Fruit fly (Drosophila melanogaster): ENCODE data around the gene Meics.

Meics gene

dm6 chr3L:14001658-14002523 lies 37.4 kb upstream of the Meics start, which contains the start of the genes Nprl3 and upSET (continued):
- TF ChIP-seq unpg (GFP tag; optimal IDR thresholded peaks at IDR 0.05): peak; percentile 6
- TF ChIP-seq Hr3 (GFP tag; optimal IDR thresholded peaks at IDR 0.05): no peak
- TF ChIP-seq CG17328 (GFP tag; IDR thresholded peaks at IDR 0.05): no peak
- TF ChIP-seq HmgD (GFP tag; optimal IDR thresholded peaks at IDR 0.05): peak; percentile 9
- TF ChIP-seq ara (GFP tag; IDR thresholded peaks at IDR 0.05): no peak
- TF ChIP-seq CG1024 (GFP tag; IDR thresholded peaks at IDR 0.05): no peak
- peak; percentile 38 for TF ChIP-seq sqz (GFP tag; optimal IDR thresholded peaks at IDR 0.05)
- peak; percentile 79 for TF ChIP-seq HLH4C (GFP tag; IDR thresholded peaks at IDR 0.05; ENCODE audit: partially characterized antibody)
- peak; percentile 17; the same call in 1 of the 2 replicates for TF ChIP-seq CG9932 (GFP tag; IDR thresholded peaks at IDR 0.05)
- TF ChIP-seq zen (tag; optimal IDR thresholded peaks at IDR 0.05): peak; percentile 55
- TF ChIP-seq CG16813 (GFP tag; IDR thresholded peaks at IDR 0.05; ENCODE audit: partially characterized antibody): peak; percentile 91
- TF ChIP-seq CG30020 (tag; optimal IDR thresholded peaks at IDR 0.05): peak; percentile 59
- TF ChIP-seq tin (GFP tag; optimal IDR thresholded peaks at IDR 0.05): no peak
- peak in 1 of 2 experiments; percentile 2 for TF ChIP-seq Hr78 (GFP tag; optimal IDR thresholded peaks at IDR 0.05)
- TF ChIP-seq CG17186 (GFP tag; optimal IDR thresholded peaks at IDR 0.05): no peak
- TF ChIP-seq CG2678 (tag; optimal IDR thresholded peaks at IDR 0.05): peak; percentile 14
- TF ChIP-seq phol (tag; optimal IDR thresholded peaks at IDR 0.05): peak; percentile 52
- peak; percentile 44; the same call in 1 of the 2 replicates for TF ChIP-seq CG3847 (GFP tag; IDR thresholded peaks at IDR 0.05)
- TF ChIP-seq CG3281 (GFP tag; optimal IDR thresholded peaks at IDR 0.05): no peak
- TF ChIP-seq knrl (GFP tag; IDR thresholded peaks at IDR 0.05; ENCODE audit: partially characterized antibody): peak; percentile 90; the same call in 2 of the 3 replicates
- TF ChIP-seq CG12659 (GFP tag; optimal IDR thresholded peaks at IDR 0.05): peak; percentile 53
- peak; percentile 80 for TF ChIP-seq Doc3 (GFP tag; IDR thresholded peaks at IDR 0.05; ENCODE audit: partially characterized antibody)
- TF ChIP-seq CG12071 (GFP tag; optimal IDR thresholded peaks at IDR 0.05): no peak
- TF ChIP-seq pho (GFP tag; optimal IDR thresholded peaks at IDR 0.05): peak; percentile 16
- TF ChIP-seq wdn (GFP tag; IDR thresholded peaks at IDR 0.05): no peak
- peak; percentile 46 for TF ChIP-seq CG17829 (tag; optimal IDR thresholded peaks at IDR 0.05)
- TF ChIP-seq Sox102F (GFP tag; optimal IDR thresholded peaks at IDR 0.05): no peak
- TF ChIP-seq Nf-YC (tag; optimal IDR thresholded peaks at IDR 0.05): peak; percentile 60
- no peak for TF ChIP-seq CG11398 (GFP tag; optimal IDR thresholded peaks at IDR 0.05)
- TF ChIP-seq chinmo (GFP tag; IDR thresholded peaks at IDR 0.05; ENCODE audit: partially characterized antibody): peak; percentile 71; the same call in 1 of the 4 replicates
- TF ChIP-seq CG11247 (GFP tag; IDR thresholded peaks at IDR 0.05): no peak
- peak; percentile 63 for TF ChIP-seq CG1832 (GFP tag; optimal IDR thresholded peaks at IDR 0.05)
- TF ChIP-seq CG2116 (GFP tag; optimal IDR thresholded peaks at IDR 0.05): peak; percentile 66
- peak; percentile 93 for TF ChIP-seq CG7928 (GFP tag; optimal IDR thresholded peaks at IDR 0.05)
- TF ChIP-seq vvl (GFP tag; IDR thresholded peaks at IDR 0.05): 0 out of 2 replicates have a peak, but pooled peaks have one; percentile 2
- TF ChIP-seq Optix (GFP tag; IDR thresholded peaks at IDR 0.05): no peak
- peak; percentile 34 for TF ChIP-seq Hmr (GFP tag; optimal IDR thresholded peaks at IDR 0.05)
- no peak for TF ChIP-seq rib (GFP tag; IDR thresholded peaks at IDR 0.05)
- TF ChIP-seq Dll (GFP tag; IDR thresholded peaks at IDR 0.05; ENCODE audit: partially characterized antibody): peak; percentile 90
- TF ChIP-seq CTCF (GFP tag; optimal IDR thresholded peaks at IDR 0.05): peak; percentile 3
- TF ChIP-seq nmo (GFP tag; optimal IDR thresholded peaks at IDR 0.05): peak; percentile 51
- TF ChIP-seq CoRest (tag; optimal IDR thresholded peaks at IDR 0.05): peak; percentile 52
- TF ChIP-seq CG13775 (GFP tag; optimal IDR thresholded peaks at IDR 0.05): peak; percentile 18
- peak; percentile 78 for TF ChIP-seq onecut (GFP tag; IDR thresholded peaks at IDR 0.05)
- TF ChIP-seq CG10274 (GFP tag; optimal IDR thresholded peaks at IDR 0.05): no peak
- no peak for TF ChIP-seq Sry-β (GFP tag; optimal IDR thresholded peaks at IDR 0.05)
- TF ChIP-seq CG6791 (GFP tag; IDR thresholded peaks at IDR 0.05; ENCODE audit: partially characterized antibody): peak; percentile 83
- no peak for TF ChIP-seq ken (GFP tag; IDR thresholded peaks at IDR 0.05)

Measured in whole organism, embryonic.